Worm (Caenorhabditis elegans) whole organism, L2 larva: ENCODE data around the gene mfsd-13.2.

Experiments used
- ama-1 ChIP-seq: fragments of 150-350 bp; optimal IDR thresholded peaks from 2 replicates; lab custom pipeline; 2018; ENCODE audit warnings: inconsistent platforms
- lsy-2 ChIP-seq, 2 experiments: fragments of 150-350 bp in 1 of 2; sonication (generic microtip) in 1 of 2; optimal IDR thresholded peaks; 2 replicates each; lab custom pipeline; 2014 to 2017; ENCODE audit warnings: missing biosample characterization in 2 of 2, missing genetic modification characterization in 2 of 2
- mdl-1 ChIP-seq, 2 experiments: fragments of 150-350 bp in 1 of 2; sonication (generic microtip) in 1 of 2; optimal IDR thresholded peaks; 2 replicates each; lab custom pipeline; 2017; ENCODE audit warnings: missing biosample characterization in 2 of 2, missing genetic modification characterization in 2 of 2
- nhr-12 ChIP-seq: fragments of 150-350 bp; optimal IDR thresholded peaks from 2 replicates; lab custom pipeline; 2014; ENCODE audit warnings: missing biosample characterization, missing genetic modification characterization
- nhr-237 ChIP-seq: fragments of 150-350 bp; optimal IDR thresholded peaks from 2 replicates; lab custom pipeline; 2014; ENCODE audit warnings: missing biosample characterization, missing genetic modification characterization
- nhr-25 ChIP-seq: fragments of 150-350 bp; sonication (generic microtip); optimal IDR thresholded peaks from 3 replicates; lab custom pipeline; 2014; ENCODE audit warnings: missing biosample characterization, missing genetic modification characterization
- nhr-6 ChIP-seq: fragments of 150-350 bp; optimal IDR thresholded peaks from 2 replicates; lab custom pipeline; 2014; ENCODE audit warnings: missing biosample characterization, missing genetic modification characterization
- nhr-77 ChIP-seq: fragments of 150-350 bp; optimal IDR thresholded peaks from 2 replicates; lab custom pipeline; 2014; ENCODE audit warnings: missing biosample characterization, missing genetic modification characterization
- unc-39 ChIP-seq: fragments of 150-350 bp; optimal IDR thresholded peaks from 2 replicates; lab custom pipeline; 2014; ENCODE audit warnings: missing biosample characterization, missing genetic modification characterization
- unc-55 ChIP-seq: fragments of 150-350 bp; sonication (generic microtip); optimal IDR thresholded peaks from 3 replicates; lab custom pipeline; 2014; ENCODE audit warnings: missing biosample characterization, missing genetic modification reagents, missing genetic modification characterization
- unc-62 ChIP-seq: fragments of 150-350 bp; optimal IDR thresholded peaks from 2 replicates; lab custom pipeline; 2014; ENCODE audit warnings: missing biosample characterization, missing genetic modification reagents, missing genetic modification characterization
- ztf-11 ChIP-seq: sonication (generic microtip); optimal IDR thresholded peaks from 2 replicates; lab custom pipeline; 2017; ENCODE audit warnings: missing biosample characterization, missing genetic modification characterization

DNA sequence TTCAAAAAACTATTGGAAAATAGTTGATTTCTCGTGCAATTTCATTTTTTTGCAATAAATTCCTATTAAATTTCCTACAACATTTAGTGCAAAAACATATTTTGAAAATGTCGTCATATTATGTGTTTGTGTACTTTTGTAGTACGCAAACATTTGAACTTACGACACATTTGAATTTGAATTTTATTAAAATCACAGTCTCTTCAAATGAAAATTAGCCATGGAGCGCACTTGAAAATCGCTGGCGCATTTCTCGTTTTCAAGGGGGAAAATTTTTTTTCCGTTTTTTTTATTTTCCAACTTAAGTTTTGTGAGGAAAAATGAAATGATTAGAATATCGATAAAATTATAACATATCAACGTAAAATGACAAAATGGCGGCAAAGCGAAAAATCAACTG lies 18.1 kb downstream of the mfsd-13.2 start:
- TF ChIP-seq ama-1 (lab: Kevin White, UChicago) (no peak), lsy-2 (tag; optimal IDR thresholded peaks at IDR 0.05; lab: Kevin White, UChicago) (peak; percentile 14 to 80), ztf-11 (tag; lab: Kevin White, UChicago) (no peak), mdl-1 (tag; optimal IDR thresholded peaks at IDR 0.05; lab: Kevin White, UChicago) (no peak), unc-62 (GFP tag; lab: Kevin White, UChicago) (no peak), nhr-6 (no peak), nhr-12 (no peak), nhr-237 (tag; lab: Kevin White, UChicago) (no peak), nhr-77 (tag; lab: Kevin White, UChicago) (no peak), unc-55 (no peak), nhr-25 (tag; lab: Kevin White, UChicago) (peak; percentile 28), unc-39 (tag; lab: Kevin White, UChicago) (no peak)
